Fruit fly (Drosophila melanogaster) whole organism: Measurements from ENCODE around the gene CG13043.

ENCODE experiments used
- CG8478 ChIP-seq: fragments of >200 bp; optimal IDR thresholded peaks from 2 replicates; lab custom pipeline; 2018; ENCODE audit warnings: inconsistent platforms
- Dll ChIP-seq: fragments of >200 bp; optimal IDR thresholded peaks from 2 replicates; lab custom pipeline; 2017
- pan ChIP-seq: fragments of >200 bp; optimal IDR thresholded peaks from 2 replicates; lab custom pipeline; 2017
- psq ChIP-seq: fragments of >200 bp; optimal IDR thresholded peaks from 2 replicates; lab custom pipeline; 2017
- usp ChIP-seq: fragments of >200 bp; optimal IDR thresholded peaks from 2 replicates; lab custom pipeline; 2017; ENCODE audit warnings: missing biosample characterization, missing genetic modification characterization, mixed read lengths

- TF ChIP-seq psq (lab: Kevin White, UChicago) (no peak), pan (lab: Kevin White, UChicago) (no peak), Dll (lab: Kevin White, UChicago) (no peak), CG8478 (lab: Kevin White, UChicago) (no peak), usp (GFP tag; lab: Kevin White, UChicago) (no peak)
Observed at dm6 chr3L:16329495-16329894, 23.8 kb upstream of the CG13043 start, which contains the start of gene CG33061.
